Worm (Caenorhabditis elegans): ENCODE data around the gene B0272.3.

ce11 chrX:9441512-9441911 is 10.3 kb downstream of the B0272.3 start, which contains the start of gene memb-1:
- TF ChIP-seq hmg-1.2 (GFP tag; IDR thresholded peaks at IDR 0.05) = no peak
- no peak for TF ChIP-seq rpc-1 (optimal IDR thresholded peaks at IDR 0.05)
- TF ChIP-seq rpc-1 (tag; optimal IDR thresholded peaks at IDR 0.05) = no peak
- TF ChIP-seq pha-4 (tag; optimal IDR thresholded peaks at IDR 0.05) = no peak
- TF ChIP-seq hrde-1 (tag; optimal IDR thresholded peaks at IDR 0.05; ENCODE audit: borderline replicate concordance) = no peak
- peak; percentile 12 for TF ChIP-seq efl-1 (GFP tag; optimal IDR thresholded peaks at IDR 0.05)
- TF ChIP-seq F49E8.2 (tag; optimal IDR thresholded peaks at IDR 0.05; ENCODE audit: insufficient read depth) = no peak
- TF ChIP-seq lin-35 (GFP tag; optimal IDR thresholded peaks at IDR 0.05) = peak in 1 of 3 experiments; percentile 47
- TF ChIP-seq ama-1 (optimal IDR thresholded peaks at IDR 0.05) = no peak
- TF ChIP-seq ama-1 (GFP tag; optimal IDR thresholded peaks at IDR 0.05) = no peak
- no peak for TF ChIP-seq lin-26 (GFP tag; IDR thresholded peaks at IDR 0.05)
- TF ChIP-seq lin-54 (GFP tag; optimal IDR thresholded peaks at IDR 0.05) = no peak
